Fruit fly (Drosophila melanogaster): ENCODE data around the gene CG34293.

Gene CG34293

dm6 chr3R:27202330-27202729, 37.0 kb upstream of the CG34293 start:
- peak; percentile 34 for TF ChIP-seq fkh (GFP tag; optimal IDR thresholded peaks at IDR 0.05)
- TF ChIP-seq vri (GFP tag; optimal IDR thresholded peaks at IDR 0.05) = no peak

- TF ChIP-seq CG10631 (GFP tag; optimal IDR thresholded peaks at IDR 0.05) = peak; percentile 82
- TF ChIP-seq lz (GFP tag; optimal IDR thresholded peaks at IDR 0.05) = peak; percentile 55
- peak; percentile 43 for TF ChIP-seq Lpt (GFP tag; optimal IDR thresholded peaks at IDR 0.05)
- peak; percentile 92 for TF ChIP-seq Eip78C (GFP tag)
- TF ChIP-seq topi (GFP tag; optimal IDR thresholded peaks at IDR 0.05) = peak; percentile 48
- peak; percentile 64 for TF ChIP-seq CG9139 (GFP tag; optimal IDR thresholded peaks at IDR 0.05)
- TF ChIP-seq CG32006 (GFP tag; optimal IDR thresholded peaks at IDR 0.05) = peak; percentile 37
- TF ChIP-seq pdm3 (GFP tag; optimal IDR thresholded peaks at IDR 0.05) = peak; percentile 43
- peak; percentile 25 for TF ChIP-seq CG11902 (GFP tag; optimal IDR thresholded peaks at IDR 0.05)
- TF ChIP-seq achi (GFP tag; optimal IDR thresholded peaks at IDR 0.05) = peak; percentile 75
- TF ChIP-seq Eip75B (GFP tag; optimal IDR thresholded peaks at IDR 0.05) = peak; percentile 62
- peak; percentile 53 for TF ChIP-seq net (GFP tag; optimal IDR thresholded peaks at IDR 0.05)
- peak; percentile 44 for TF ChIP-seq Blimp-1 (GFP tag; optimal IDR thresholded peaks at IDR 0.05)
- peak; percentile 5 for TF ChIP-seq Sox102F (GFP tag; optimal IDR thresholded peaks at IDR 0.05)
- peak; percentile 37 for TF ChIP-seq CG8319 (GFP tag; optimal IDR thresholded peaks at IDR 0.05)
- TF ChIP-seq dac (GFP tag; optimal IDR thresholded peaks at IDR 0.05) = no peak
- peak; percentile 89 for TF ChIP-seq CG6808 (GFP tag; optimal IDR thresholded peaks at IDR 0.05)
- peak; percentile 65 for TF ChIP-seq CG34406 (GFP tag; optimal IDR thresholded peaks at IDR 0.05)
- peak; percentile 81 for TF ChIP-seq svp (GFP tag)
- TF ChIP-seq Eip93F (GFP tag; optimal IDR thresholded peaks at IDR 0.05) = no peak
- TF ChIP-seq Sox14 (GFP tag; optimal IDR thresholded peaks at IDR 0.05) = peak; percentile 32
- no peak for TF ChIP-seq CG11294 (GFP tag; IDR thresholded peaks at IDR 0.05)
- TF ChIP-seq CG16779 (tag; optimal IDR thresholded peaks at IDR 0.05) = peak; percentile 64
- TF ChIP-seq CG3032 (tag; optimal IDR thresholded peaks at IDR 0.05) = peak; percentile 90
- TF ChIP-seq Gug (GFP tag; IDR thresholded peaks at IDR 0.05) = no peak
- peak; percentile 75 for TF ChIP-seq acj6 (GFP tag; optimal IDR thresholded peaks at IDR 0.05)
- peak; percentile 65 for TF ChIP-seq CG6792 (GFP tag; optimal IDR thresholded peaks at IDR 0.05)
- peak; percentile 18 to 54 for TF ChIP-seq salr (GFP tag; optimal IDR thresholded peaks at IDR 0.05)
- TF ChIP-seq cyc (GFP tag; optimal IDR thresholded peaks at IDR 0.05) = peak; percentile 71
- TF ChIP-seq CG4318 (GFP tag; optimal IDR thresholded peaks at IDR 0.05) = peak; percentile 11
- peak; percentile 12 for TF ChIP-seq CG1621 (tag; optimal IDR thresholded peaks at IDR 0.05)
- TF ChIP-seq CG11762 (GFP tag; optimal IDR thresholded peaks at IDR 0.05; ENCODE audit: insufficient read depth) = peak; percentile 63
- TF ChIP-seq CG10669 (GFP tag; optimal IDR thresholded peaks at IDR 0.05) = peak; percentile 81
- peak; percentile 77 for TF ChIP-seq dsx (GFP tag; optimal IDR thresholded peaks at IDR 0.05; ENCODE audit: poor library complexity, severe bottlenecking)
- peak; percentile 22 for TF ChIP-seq Hr39 (GFP tag; optimal IDR thresholded peaks at IDR 0.05)
- TF ChIP-seq CG31627 (GFP tag; optimal IDR thresholded peaks at IDR 0.05) = peak; percentile 33
- TF ChIP-seq Hr38 (GFP tag; optimal IDR thresholded peaks at IDR 0.05) = no peak
- peak; percentile 68 for TF ChIP-seq CG8632 (GFP tag; optimal IDR thresholded peaks at IDR 0.05)
- TF ChIP-seq ss (GFP tag; optimal IDR thresholded peaks at IDR 0.05) = peak; percentile 68 to 77
- TF ChIP-seq Met (GFP tag; optimal IDR thresholded peaks at IDR 0.05) = peak; percentile 82
- peak; percentile 73 for TF ChIP-seq OdsH (GFP tag; optimal IDR thresholded peaks at IDR 0.05)
- TF ChIP-seq fkh (GFP tag; optimal IDR thresholded peaks at IDR 0.05) = no peak
- peak; percentile 15 for TF ChIP-seq Hr4 (GFP tag; optimal IDR thresholded peaks at IDR 0.05)
- peak; percentile 87 for TF ChIP-seq spab (GFP tag; optimal IDR thresholded peaks at IDR 0.05)
- TF ChIP-seq CG15336 (GFP tag; IDR thresholded peaks at IDR 0.05) = peak; percentile 36; the same call in 1 of the 2 replicates
- peak; percentile 93 for TF ChIP-seq Ets96B (tag; optimal IDR thresholded peaks at IDR 0.05)
- TF ChIP-seq CG6854 (GFP tag; optimal IDR thresholded peaks at IDR 0.05) = peak; percentile 79
Observed at dm6 chr3R:27201538-27202281, 36.3 kb upstream of the CG34293 start.

Data from whole organism, prepupa.